Worm (Caenorhabditis elegans) whole organism, L2 larva: Measurements from ENCODE around the gene Y69E1A.4.

Source experiments
- C34F6.9 ChIP-seq: fragments of 150-350 bp; optimal IDR thresholded peaks from 2 replicates; lab custom pipeline; 2014; ENCODE audit warnings: missing biosample characterization, missing genetic modification characterization
- F13H6.1 ChIP-seq: sonication (generic microtip); optimal IDR thresholded peaks from 2 replicates; lab custom pipeline; 2016; ENCODE audit warnings: missing genetic modification characterization, missing compliant biosample characterization
- R02D3.7 ChIP-seq: fragments of 150-350 bp; optimal IDR thresholded peaks from 2 replicates; lab custom pipeline; 2014; ENCODE audit warnings: missing biosample characterization, missing genetic modification characterization
- Y55F3AM.14 ChIP-seq: fragments of 200-800 bp; sonication (Bioruptor generic); optimal IDR thresholded peaks from 2 replicates; lab custom pipeline; 2018; ENCODE audit warnings: mild to moderate bottlenecking, missing genetic modification characterization, missing compliant biosample characterization
- ZK546.5 ChIP-seq: sonication (generic microtip); optimal IDR thresholded peaks from 2 replicates; lab custom pipeline; 2017; ENCODE audit warnings: missing biosample characterization, missing genetic modification characterization
- alr-1 ChIP-seq: fragments of 150-350 bp; optimal IDR thresholded peaks from 2 replicates; lab custom pipeline; 2014; ENCODE audit warnings: missing biosample characterization, missing genetic modification characterization
- ama-1 ChIP-seq: fragments of 150-350 bp; optimal IDR thresholded peaks from 2 replicates; lab custom pipeline; 2018; ENCODE audit warnings: inconsistent platforms
- blmp-1 ChIP-seq: sonication (generic microtip); optimal IDR thresholded peaks from 2 replicates; lab custom pipeline; 2017; ENCODE audit warnings: missing genetic modification characterization, mild to moderate bottlenecking, missing compliant biosample characterization, antibody characterized with exemption, moderate library complexity; ENCODE audit not compliant: insufficient read depth
- ceh-82 ChIP-seq: fragments of 150-350 bp; optimal IDR thresholded peaks from 2 replicates; lab custom pipeline; 2014; ENCODE audit warnings: missing biosample characterization, missing genetic modification characterization
- crh-2 ChIP-seq: sonication (generic microtip); optimal IDR thresholded peaks from 2 replicates; lab custom pipeline; 2017; ENCODE audit warnings: missing biosample characterization, missing genetic modification characterization
- dmd-4 ChIP-seq: sonication (generic microtip); optimal IDR thresholded peaks from 2 replicates; lab custom pipeline; 2017; ENCODE audit warnings: missing biosample characterization, missing genetic modification characterization
- egl-27 ChIP-seq: sonication (generic microtip); optimal IDR thresholded peaks from 3 replicates; lab custom pipeline; 2017; ENCODE audit warnings: missing biosample characterization, missing genetic modification reagents, missing genetic modification characterization
- elt-1 ChIP-seq: fragments of 150-350 bp; optimal IDR thresholded peaks from 2 replicates; lab custom pipeline; 2014; ENCODE audit warnings: missing biosample characterization, missing genetic modification characterization
- elt-3 ChIP-seq: sonication (generic microtip); optimal IDR thresholded peaks from 2 replicates; lab custom pipeline; 2017; ENCODE audit warnings: missing biosample characterization, missing genetic modification characterization
- fos-1 ChIP-seq: fragments of 150-350 bp; optimal IDR thresholded peaks from 2 replicates; lab custom pipeline; 2014; ENCODE audit warnings: missing biosample characterization, missing genetic modification characterization
- gmeb-1 ChIP-seq: fragments of 150-350 bp; optimal IDR thresholded peaks from 2 replicates; lab custom pipeline; 2014; ENCODE audit warnings: missing biosample characterization, missing genetic modification characterization
- lin-11 ChIP-seq: fragments of 150-350 bp; sonication (generic microtip); optimal IDR thresholded peaks from 2 replicates; lab custom pipeline; 2014; ENCODE audit warnings: missing biosample characterization, missing genetic modification characterization, inconsistent platforms, mixed read lengths
- lin-13 ChIP-seq: fragments of 150-350 bp; optimal IDR thresholded peaks from 2 replicates; lab custom pipeline; 2014; ENCODE audit warnings: missing biosample characterization, missing genetic modification reagents, missing genetic modification characterization
- lin-39 ChIP-seq: fragments of 150-350 bp; optimal IDR thresholded peaks from 2 replicates; lab custom pipeline; 2014; ENCODE audit warnings: missing biosample characterization, missing genetic modification reagents, missing genetic modification characterization
- lsy-2 ChIP-seq, 2 experiments: fragments of 150-350 bp in 1 of 2; sonication (generic microtip) in 1 of 2; optimal IDR thresholded peaks; 2 replicates each; lab custom pipeline; 2014 to 2017; ENCODE audit warnings: missing biosample characterization in 2 of 2, missing genetic modification characterization in 2 of 2
- mab-5 ChIP-seq: fragments of 150-350 bp; optimal IDR thresholded peaks from 2 replicates; lab custom pipeline; 2014; ENCODE audit warnings: missing biosample characterization, missing genetic modification characterization
- mbf-1 ChIP-seq: sonication (generic microtip); optimal IDR thresholded peaks from 2 replicates; lab custom pipeline; 2017; ENCODE audit warnings: missing biosample characterization, missing genetic modification characterization
- mdl-1 ChIP-seq, 2 experiments: fragments of 150-350 bp in 1 of 2; sonication (generic microtip) in 1 of 2; optimal IDR thresholded peaks; 2 replicates each; lab custom pipeline; 2017; ENCODE audit warnings: missing biosample characterization in 2 of 2, missing genetic modification characterization in 2 of 2
- nhr-10 ChIP-seq: sonication (generic microtip); optimal IDR thresholded peaks from 2 replicates; lab custom pipeline; 2017; ENCODE audit warnings: missing biosample characterization, missing genetic modification characterization
- nhr-11 ChIP-seq: fragments of 150-350 bp; optimal IDR thresholded peaks from 2 replicates; lab custom pipeline; 2014; ENCODE audit warnings: missing biosample characterization, missing genetic modification characterization
- nhr-12 ChIP-seq: fragments of 150-350 bp; optimal IDR thresholded peaks from 2 replicates; lab custom pipeline; 2014; ENCODE audit warnings: missing biosample characterization, missing genetic modification characterization
- nhr-129 ChIP-seq: fragments of 150-350 bp; optimal IDR thresholded peaks from 2 replicates; lab custom pipeline; 2014; ENCODE audit warnings: missing biosample characterization, missing genetic modification characterization
- nhr-23 ChIP-seq: fragments of 150-350 bp; optimal IDR thresholded peaks from 2 replicates; lab custom pipeline; 2014; ENCODE audit warnings: missing biosample characterization, missing genetic modification reagents, missing genetic modification characterization
- nhr-6 ChIP-seq: fragments of 150-350 bp; optimal IDR thresholded peaks from 2 replicates; lab custom pipeline; 2014; ENCODE audit warnings: missing biosample characterization, missing genetic modification characterization
- nhr-77 ChIP-seq: fragments of 150-350 bp; optimal IDR thresholded peaks from 2 replicates; lab custom pipeline; 2014; ENCODE audit warnings: missing biosample characterization, missing genetic modification characterization
- peb-1 ChIP-seq: fragments of 150-350 bp; optimal IDR thresholded peaks from 2 replicates; lab custom pipeline; 2014; ENCODE audit warnings: missing biosample characterization, missing genetic modification characterization
- sem-4 ChIP-seq: fragments of 150-350 bp; optimal IDR thresholded peaks from 2 replicates; lab custom pipeline; 2014; ENCODE audit warnings: missing biosample characterization, missing genetic modification reagents, missing genetic modification characterization
- skn-1 ChIP-seq: sonication (generic microtip); optimal IDR thresholded peaks from 2 replicates; lab custom pipeline; 2017; ENCODE audit warnings: missing biosample characterization, missing genetic modification characterization
- sma-3 ChIP-seq: sonication (generic microtip); optimal IDR thresholded peaks from 2 replicates; lab custom pipeline; 2016; ENCODE audit warnings: missing genetic modification reagents, missing genetic modification characterization, missing compliant biosample characterization
- sma-9 ChIP-seq, 2 experiments: fragments of 150-350 bp in 1 of 2; sonication (generic microtip) in 1 of 2; optimal IDR thresholded peaks; 2 replicates each; lab custom pipeline; 2014 to 2016; ENCODE audit warnings: missing genetic modification characterization in 2 of 2, mild to moderate bottlenecking in 1 of 2, missing biosample characterization in 1 of 2, missing compliant biosample characterization in 1 of 2, missing genetic modification reagents in 1 of 2, moderate library complexity in 1 of 2
- snpc-4 ChIP-seq: fragments of 150-350 bp; optimal IDR thresholded peaks from 2 replicates; lab custom pipeline; 2014; ENCODE audit warnings: missing biosample characterization, missing genetic modification characterization
- unc-55 ChIP-seq: fragments of 150-350 bp; sonication (generic microtip); optimal IDR thresholded peaks from 3 replicates; lab custom pipeline; 2014; ENCODE audit warnings: missing biosample characterization, missing genetic modification reagents, missing genetic modification characterization
- unc-62 ChIP-seq: fragments of 150-350 bp; optimal IDR thresholded peaks from 2 replicates; lab custom pipeline; 2014; ENCODE audit warnings: missing biosample characterization, missing genetic modification reagents, missing genetic modification characterization
- zag-1 ChIP-seq: fragments of 150-350 bp; optimal IDR thresholded peaks from 2 replicates; lab custom pipeline; 2014; ENCODE audit warnings: missing biosample characterization, missing genetic modification characterization
- ztf-1 ChIP-seq: fragments of 200-800 bp; sonication (Bioruptor generic); conservative IDR thresholded peaks from 2 replicates; pipeline ENCODE4 v1.3.6; 2022; ENCODE audit warnings: missing genetic modification characterization, missing compliant biosample characterization
- ztf-11 ChIP-seq: sonication (generic microtip); optimal IDR thresholded peaks from 2 replicates; lab custom pipeline; 2017; ENCODE audit warnings: missing biosample characterization, missing genetic modification characterization
- ztf-4 ChIP-seq: fragments of 150-350 bp; optimal IDR thresholded peaks from 2 replicates; lab custom pipeline; 2014; ENCODE audit warnings: missing biosample characterization, missing genetic modification characterization

Y69E1A.4 gene

DNA sequence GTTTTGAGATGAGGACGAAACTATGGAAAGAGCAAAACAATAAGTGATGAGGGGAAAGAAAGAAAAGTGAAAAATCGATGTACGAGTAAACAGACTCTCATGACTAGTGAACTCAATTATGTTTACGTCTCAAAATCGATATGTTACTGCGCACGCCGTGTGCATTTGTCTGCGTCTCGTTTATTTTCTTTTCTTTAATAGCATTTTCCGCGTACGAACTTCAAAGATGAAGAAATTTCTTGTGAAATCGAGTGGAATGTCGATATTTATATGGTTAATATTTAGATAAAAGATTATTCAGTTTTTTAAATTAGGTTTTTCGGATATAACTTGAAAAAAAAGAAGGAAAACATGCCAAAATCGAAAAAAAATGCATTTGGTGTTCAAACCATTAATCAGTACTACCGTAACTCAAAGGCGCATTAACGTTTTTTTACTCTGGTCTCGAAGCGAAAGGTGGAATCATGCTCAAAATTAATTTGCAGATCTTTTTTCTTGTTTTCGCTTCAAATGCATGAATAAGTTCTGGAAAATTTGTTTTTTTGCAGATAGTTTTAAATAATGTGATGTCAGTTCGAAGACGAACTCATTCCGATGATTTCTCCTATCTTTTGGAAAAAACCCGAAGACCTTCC is 18.0 kb upstream of the Y69E1A.4 start, which contains the start of gene fic-1:
fic-1 (plus strand) TSS at position 549 of the 635 bp plus-strand sequence.
- TF ChIP-seq blmp-1 (tag; lab: Kevin White, UChicago) (no peak), ztf-1 (GFP tag; lab: Robert Waterston, UW) (no peak), mdl-1 (tag; optimal IDR thresholded peaks at IDR 0.05; lab: Kevin White, UChicago) (peak; percentile 77 to 84), ZK546.5 (tag; lab: Kevin White, UChicago) (no peak), ama-1 (peak; percentile 24), ztf-11 (no peak), alr-1 (no peak), unc-62 (GFP tag; lab: Kevin White, UChicago) (no peak), snpc-4 (tag; lab: Kevin White, UChicago) (peak; percentile 36), nhr-129 (peak; percentile 81), nhr-11 (tag; lab: Kevin White, UChicago) (no peak), ceh-82 (tag; lab: Kevin White, UChicago) (no peak), zag-1 (tag; lab: Kevin White, UChicago) (peak; percentile 64), C34F6.9 (tag; lab: Kevin White, UChicago) (peak; percentile 92), unc-55 (GFP tag; lab: Kevin White, UChicago) (peak; percentile 94), sma-3 (GFP tag; lab: Kevin White, UChicago) (peak; percentile 22), peb-1 (tag; lab: Kevin White, UChicago) (no peak), dmd-4 (tag; lab: Kevin White, UChicago) (no peak), nhr-12 (no peak), nhr-77 (tag; lab: Kevin White, UChicago) (no peak), Y55F3AM.14 (GFP tag; lab: Kevin White, UChicago) (no peak), gmeb-1 (tag; lab: Kevin White, UChicago) (no peak), egl-27 (tag; lab: Kevin White, UChicago) (no peak), lin-39 (no peak), R02D3.7 (tag; lab: Kevin White, UChicago) (no peak), mbf-1 (tag; lab: Kevin White, UChicago) (no peak), elt-3 (no peak), ztf-4 (tag; lab: Kevin White, UChicago) (peak; percentile 63), nhr-6 (tag; lab: Kevin White, UChicago) (peak; percentile 56), elt-1 (tag; lab: Kevin White, UChicago) (no peak), lsy-2 (tag; optimal IDR thresholded peaks at IDR 0.05; lab: Kevin White, UChicago) (peak; percentile 37 to 83), lin-13 (GFP tag; lab: Kevin White, UChicago) (peak; percentile 74), fos-1 (peak; percentile 19), mab-5 (peak; percentile 51), sem-4 (tag; lab: Kevin White, UChicago) (peak; percentile 33), lin-11 (tag; lab: Kevin White, UChicago) (no peak), skn-1 (tag; lab: Kevin White, UChicago) (peak; percentile 38), nhr-23 (tag; lab: Kevin White, UChicago) (no peak), sma-9 (GFP tag; optimal IDR thresholded peaks at IDR 0.05; lab: Kevin White, UChicago) (peak; percentile 84), sma-9 (tag; optimal IDR thresholded peaks at IDR 0.05; lab: Kevin White, UChicago) (no peak), F13H6.1 (peak; percentile 44), nhr-10 (no peak), crh-2 (tag; lab: Kevin White, UChicago) (peak; percentile 90)

- TF ChIP-seq ceh-82 (tag; lab: Kevin White, UChicago) (no peak), F13H6.1 (no peak), blmp-1 (tag; lab: Kevin White, UChicago) (no peak), ZK546.5 (tag; lab: Kevin White, UChicago) (no peak)
These were observed 6.3 kb upstream of the Y69E1A.4 start, which contains the start of gene Y69E1A.1 for ce11 chrIV:10948797-10949196. Gene Y69E1A.1, minus strand, starts transcription at chrIV:10948897.
